Fruit fly (Drosophila melanogaster) whole organism, wandering third instar larva: Measurements from ENCODE around the gene Jon66Cii.
A peak's percentile ranks its signal among the peaks of the same experiment; 100 is the strongest.

ENCODE experiments used
- Abd-B ChIP-seq: fragments of >200 bp; optimal IDR thresholded peaks from 2 replicates; lab custom pipeline; 2017; ENCODE audit warnings: missing biosample characterization, missing genetic modification characterization
- CG32264 ChIP-seq: fragments of 200-800 bp; sonication (Bioruptor generic); optimal IDR thresholded peaks from 2 replicates; lab custom pipeline; 2016; ENCODE audit warnings: missing biosample characterization, missing genetic modification characterization
- CG9705 ChIP-seq: fragments of 200-800 bp; sonication (Bioruptor generic); optimal IDR thresholded peaks from 2 replicates; lab custom pipeline; 2018; ENCODE audit warnings: missing biosample characterization, mild to moderate bottlenecking, missing genetic modification characterization
- CrebA ChIP-seq: fragments of 200-800 bp; sonication (Bioruptor generic); optimal IDR thresholded peaks from 2 replicates; lab custom pipeline; 2016; ENCODE audit warnings: missing biosample characterization, mild to moderate bottlenecking, missing genetic modification characterization, borderline replicate concordance
- Dfd ChIP-seq: fragments of >200 bp; optimal IDR thresholded peaks from 2 replicates; lab custom pipeline; 2017; ENCODE audit warnings: missing biosample characterization, missing genetic modification characterization
- Dif ChIP-seq: fragments of 200-275, 200-300 bp; sonication (Bioruptor generic); optimal IDR thresholded peaks from 2 replicates; lab custom pipeline; 2018; ENCODE audit warnings: missing biosample characterization, missing genetic modification characterization; ENCODE audit not compliant: partially characterized antibody
- GATAd ChIP-seq: sonication (Bioruptor generic); optimal IDR thresholded peaks from 2 replicates; lab custom pipeline; 2016; ENCODE audit warnings: missing biosample characterization, missing genetic modification characterization
- HLH106 ChIP-seq: fragments of 200-800 bp; optimal IDR thresholded peaks from 3 replicates; lab custom pipeline; 2019; ENCODE audit warnings: missing biosample characterization, mild to moderate bottlenecking, missing genetic modification characterization, moderate library complexity
- Hnf4 ChIP-seq: fragments of 200-800 bp; sonication (Bioruptor generic); optimal IDR thresholded peaks from 2 replicates; lab custom pipeline; 2016; ENCODE audit warnings: missing biosample characterization, mild to moderate bottlenecking, missing genetic modification characterization
- Hr78 ChIP-seq: fragments of >200 bp; optimal IDR thresholded peaks from 2 replicates; lab custom pipeline; 2017; ENCODE audit warnings: missing biosample characterization, missing genetic modification characterization
- Hr83 ChIP-seq: fragments of 200-300 bp; sonication (Bioruptor generic); optimal IDR thresholded peaks from 2 replicates; lab custom pipeline; 2016; ENCODE audit warnings: missing biosample characterization, mild to moderate bottlenecking, missing genetic modification characterization, moderate library complexity; ENCODE audit not compliant: poor library complexity, severe bottlenecking
- Jra ChIP-seq: sonication (Bioruptor generic); optimal IDR thresholded peaks from 2 replicates; lab custom pipeline; 2016; ENCODE audit warnings: missing biosample characterization, missing genetic modification characterization
- Mio ChIP-seq: sonication (Bioruptor generic); optimal IDR thresholded peaks from 2 replicates; lab custom pipeline; 2016; ENCODE audit warnings: missing biosample characterization, missing genetic modification characterization
- Myc ChIP-seq: fragments of >200 bp; optimal IDR thresholded peaks from 2 replicates; lab custom pipeline; 2017
- N ChIP-seq: fragments of >200 bp; optimal IDR thresholded peaks from 2 replicates; lab custom pipeline; 2018; ENCODE audit warnings: missing biosample characterization, missing external identifiers, missing genetic modification characterization
- OdsH ChIP-seq: fragments of 200-800 bp; sonication (Bioruptor generic); optimal IDR thresholded peaks from 2 replicates; lab custom pipeline; 2016; ENCODE audit warnings: missing biosample characterization, mild to moderate bottlenecking, missing genetic modification characterization
- Rel ChIP-seq, 2 experiments: fragments of 200-800 bp; sonication (Bioruptor generic) in 1 of 2; optimal IDR thresholded peaks; 2 replicates in 1 of 2; 3 replicates in 1 of 2; lab custom pipeline; 2016 to 2019; ENCODE audit warnings: mild to moderate bottlenecking in 2 of 2, missing biosample characterization in 2 of 2, missing genetic modification characterization in 2 of 2, moderate library complexity in 1 of 2
- Sp1 ChIP-seq: fragments of 200-800 bp; sonication (Bioruptor generic); optimal IDR thresholded peaks from 3 replicates; lab custom pipeline; 2019; ENCODE audit warnings: missing biosample characterization, mild to moderate bottlenecking, missing genetic modification characterization, moderate library complexity
- Vsx2 ChIP-seq: fragments of 200-300, 225-300 bp; sonication (Bioruptor generic); optimal IDR thresholded peaks from 2 replicates; lab custom pipeline; 2018; ENCODE audit warnings: missing biosample characterization, missing genetic modification characterization; ENCODE audit not compliant: partially characterized antibody
- br ChIP-seq: fragments of 200-800 bp; sonication (Bioruptor generic); optimal IDR thresholded peaks from 2 replicates; lab custom pipeline; 2016; ENCODE audit warnings: missing biosample characterization, missing genetic modification characterization
- brk ChIP-seq: fragments of 200-800 bp; sonication (Bioruptor generic); optimal IDR thresholded peaks from 2 replicates; lab custom pipeline; 2016; ENCODE audit warnings: missing biosample characterization, mild to moderate bottlenecking, missing genetic modification characterization
- dl ChIP-seq, 2 experiments: fragments of 175-275, 200-275 bp in 1 of 2; fragments of 200-275 bp in 1 of 2; sonication (Bioruptor generic); optimal IDR thresholded peaks; lab custom pipeline; 2018; ENCODE audit warnings: mild to moderate bottlenecking in 2 of 2, missing biosample characterization in 2 of 2, missing genetic modification characterization in 2 of 2, moderate library complexity in 2 of 2; ENCODE audit not compliant: partially characterized antibody in 2 of 2, insufficient read depth in 1 of 2
- dmrt93B ChIP-seq: fragments of 200-800 bp; sonication (Bioruptor generic); optimal IDR thresholded peaks from 2 replicates; lab custom pipeline; 2018; ENCODE audit warnings: missing biosample characterization, mild to moderate bottlenecking, missing genetic modification characterization
- dsf ChIP-seq: sonication (Bioruptor generic); optimal IDR thresholded peaks from 2 replicates; lab custom pipeline; 2016; ENCODE audit warnings: missing biosample characterization, missing genetic modification characterization, borderline replicate concordance
- ey ChIP-seq: fragments of 200-800 bp; sonication (Bioruptor generic); optimal IDR thresholded peaks from 2 replicates; lab custom pipeline; 2016; ENCODE audit warnings: missing biosample characterization, missing genetic modification characterization
- foxo ChIP-seq, 2 experiments: fragments of 200-800 bp; sonication (Bioruptor generic); optimal IDR thresholded peaks; 2 replicates in 1 of 2; 3 replicates in 1 of 2; lab custom pipeline; 2016 to 2017; ENCODE audit warnings: missing biosample characterization in 2 of 2, missing genetic modification characterization in 2 of 2
- fru ChIP-seq: fragments of 200-800 bp; sonication (Bioruptor generic); optimal IDR thresholded peaks from 3 replicates; lab custom pipeline; 2016; ENCODE audit warnings: missing biosample characterization, mild to moderate bottlenecking, missing genetic modification characterization
- h ChIP-seq: fragments of 200-800 bp; sonication (Bioruptor generic); optimal IDR thresholded peaks from 3 replicates; lab custom pipeline; 2016; ENCODE audit warnings: missing biosample characterization, mild to moderate bottlenecking, missing genetic modification characterization
- jim ChIP-seq: fragments of 175-275, 200-325 bp; sonication (Bioruptor generic); optimal IDR thresholded peaks from 2 replicates; lab custom pipeline; 2016; ENCODE audit warnings: missing biosample characterization, mild to moderate bottlenecking, missing genetic modification characterization
- lola ChIP-seq: fragments of >200 bp; optimal IDR thresholded peaks from 2 replicates; lab custom pipeline; 2017; ENCODE audit warnings: missing biosample characterization, missing genetic modification characterization
- pan ChIP-seq: fragments of >200 bp; optimal IDR thresholded peaks from 2 replicates; lab custom pipeline; 2017
- psq ChIP-seq: fragments of 200-800 bp; sonication (Bioruptor generic); optimal IDR thresholded peaks from 3 replicates; lab custom pipeline; 2017; ENCODE audit warnings: missing biosample characterization, mild to moderate bottlenecking, missing genetic modification characterization, moderate library complexity
- rgr ChIP-seq: fragments of 200-800 bp; sonication (Bioruptor generic); optimal IDR thresholded peaks from 3 replicates; lab custom pipeline; 2016; ENCODE audit warnings: missing biosample characterization, mild to moderate bottlenecking, missing genetic modification characterization
- sage ChIP-seq: fragments of 200-800 bp; sonication (Bioruptor generic); optimal IDR thresholded peaks from 2 replicates; lab custom pipeline; 2016; ENCODE audit warnings: missing biosample characterization, mild to moderate bottlenecking, missing genetic modification characterization
- sv ChIP-seq: fragments of 200-800 bp; sonication (Bioruptor generic); optimal IDR thresholded peaks from 3 replicates; lab custom pipeline; 2016; ENCODE audit warnings: missing biosample characterization, missing genetic modification characterization
- tai ChIP-seq: sonication (Bioruptor generic); optimal IDR thresholded peaks from 2 replicates; lab custom pipeline; 2016; ENCODE audit warnings: missing biosample characterization, missing genetic modification characterization
- usp ChIP-seq: fragments of >200 bp; optimal IDR thresholded peaks from 2 replicates; lab custom pipeline; 2017; ENCODE audit warnings: missing biosample characterization, missing genetic modification characterization
- woc ChIP-seq: sonication (Bioruptor generic); optimal IDR thresholded peaks from 2 replicates; lab custom pipeline; 2016; ENCODE audit warnings: missing biosample characterization, mild to moderate bottlenecking, missing genetic modification characterization

Jon66Cii gene

DNA sequence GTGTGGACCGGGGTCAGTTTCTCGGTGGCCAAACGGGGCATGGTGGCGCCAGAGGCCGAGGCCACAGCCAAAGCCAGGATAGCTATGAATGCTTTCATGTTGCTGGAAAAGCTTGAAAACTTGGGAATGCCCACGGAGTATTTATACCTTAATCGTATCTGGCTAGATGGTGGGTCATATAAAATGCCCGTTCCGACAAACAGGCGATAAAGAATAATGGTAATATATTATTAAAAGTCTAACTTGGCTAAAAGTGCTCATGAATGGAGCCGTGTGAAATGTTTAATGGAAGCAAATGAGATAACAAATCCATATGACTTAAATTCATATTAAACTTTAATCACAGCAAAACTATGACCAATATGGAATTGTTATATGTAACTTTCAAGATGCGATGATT, at the start of gene Jon66Cii:
Jon66Cii (minus strand) TSS at position 101 of the 400 bp plus-strand sequence.
- TF ChIP-seq Jra (GFP tag; lab: Kevin White, UChicago) (no peak), Abd-B (no peak), dsf (GFP tag; lab: Kevin White, UChicago) (no peak)

DNA sequence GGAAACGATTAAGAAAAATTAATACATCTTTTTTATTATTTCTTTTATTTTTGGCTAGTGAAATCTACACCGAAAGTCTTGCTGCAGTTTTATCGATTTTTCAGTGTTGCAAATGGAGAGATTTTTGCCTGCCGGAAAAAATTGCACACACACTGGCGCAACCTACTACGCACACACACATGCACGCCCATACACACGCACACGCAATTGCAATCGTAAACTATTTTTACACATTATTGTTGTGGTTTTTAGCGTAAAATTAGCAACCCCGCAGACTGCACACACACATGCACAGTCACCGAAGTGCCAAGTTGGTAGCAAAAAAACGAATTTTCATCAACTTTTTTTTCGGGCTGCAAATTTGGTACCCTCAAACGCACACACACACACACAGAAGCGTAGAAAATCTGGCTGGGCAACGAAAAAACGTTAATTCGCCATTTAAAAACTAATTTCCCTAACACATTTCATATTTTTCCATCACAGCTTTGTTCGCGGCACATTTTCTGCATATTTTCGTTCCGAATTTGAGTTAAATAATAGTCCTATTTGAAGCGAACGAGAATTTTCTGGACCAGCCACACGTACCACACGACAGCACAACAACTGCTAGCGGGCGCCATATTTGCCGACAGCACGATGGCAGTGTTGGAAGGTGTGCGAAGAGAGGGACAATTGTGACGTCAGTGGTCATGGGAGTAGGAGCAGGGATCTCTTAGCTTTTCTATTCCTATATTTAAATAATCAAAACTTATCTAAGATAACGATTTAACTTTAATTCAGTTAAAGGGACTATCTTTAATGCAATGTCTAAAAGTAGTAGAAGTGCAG, 48.5 kb upstream of the Jon66Cii start, which contains the start of gene Unr:
Unr (minus strand) TSS at position 637 of the 831 bp plus-strand sequence.
- peak; percentile 44 for TF ChIP-seq dsf (GFP tag; lab: Kevin White, UChicago)
- peak; percentile 97 for TF ChIP-seq Hr83
- TF ChIP-seq OdsH (GFP tag; lab: Kevin White, UChicago) = peak; percentile 76
- peak; percentile 45 for TF ChIP-seq GATAd (GFP tag; lab: Kevin White, UChicago)
- TF ChIP-seq CrebA (GFP tag; lab: Kevin White, UChicago) = no peak
- TF ChIP-seq Mio = peak; percentile 60
- TF ChIP-seq foxo (GFP tag; optimal IDR thresholded peaks at IDR 0.05; lab: Kevin White, UChicago) = peak in 1 of 2 experiments; percentile 89
- peak; percentile 68 for TF ChIP-seq psq (GFP tag; lab: Kevin White, UChicago)
- TF ChIP-seq usp (GFP tag; lab: Kevin White, UChicago) = no peak
- TF ChIP-seq HLH106 = peak; percentile 75
- no peak for TF ChIP-seq Abd-B
- peak; percentile 83 for TF ChIP-seq fru (GFP tag; lab: Kevin White, UChicago)
- TF ChIP-seq Sp1 (GFP tag; lab: Kevin White, UChicago) = peak; percentile 82
- peak; percentile 63 for TF ChIP-seq CG32264
- TF ChIP-seq Jra (GFP tag; lab: Kevin White, UChicago) = peak; percentile 72
- TF ChIP-seq h = peak; percentile 87
- TF ChIP-seq sage (GFP tag; lab: Kevin White, UChicago) = peak; percentile 45
- no peak for TF ChIP-seq pan (lab: Kevin White, UChicago)
- TF ChIP-seq Dif (GFP tag; lab: Kevin White, UChicago) = no peak
- peak; percentile 54 for TF ChIP-seq woc (GFP tag; lab: Kevin White, UChicago)
- peak; percentile 84 for TF ChIP-seq jim (GFP tag; lab: Kevin White, UChicago)
- peak; percentile 83 for TF ChIP-seq brk (GFP tag; lab: Kevin White, UChicago)
- TF ChIP-seq Myc = no peak
- peak; percentile 44 for TF ChIP-seq dmrt93B
- peak; percentile 87 for TF ChIP-seq br (GFP tag; lab: Kevin White, UChicago)
- peak; percentile 62 for TF ChIP-seq N (GFP tag; lab: Kevin White, UChicago)
- TF ChIP-seq tai (GFP tag; lab: Kevin White, UChicago) = peak; percentile 85
- no peak for TF ChIP-seq lola (GFP tag; lab: Kevin White, UChicago)
- no peak for TF ChIP-seq Vsx2 (GFP tag; lab: Kevin White, UChicago)
- peak; percentile 81 for TF ChIP-seq ey (GFP tag; lab: Kevin White, UChicago)
- TF ChIP-seq Dfd = peak; percentile 38
- no peak for TF ChIP-seq dl (GFP tag; optimal IDR thresholded peaks at IDR 0.05; lab: Kevin White, UChicago; ENCODE audit: insufficient read depth in 1 of 2, partially characterized antibody in 2 of 2)
- peak; percentile 91 for TF ChIP-seq Hnf4 (GFP tag; lab: Kevin White, UChicago)
- TF ChIP-seq Hr78 (GFP tag; lab: Kevin White, UChicago) = no peak
- peak; percentile 84 for TF ChIP-seq sv
- TF ChIP-seq Rel (GFP tag; optimal IDR thresholded peaks at IDR 0.05; lab: Kevin White, UChicago) = no peak
- TF ChIP-seq Rel (tag; optimal IDR thresholded peaks at IDR 0.05; lab: Kevin White, UChicago) = peak; percentile 64
- TF ChIP-seq rgr (GFP tag; lab: Kevin White, UChicago) = peak; percentile 90
- TF ChIP-seq CG9705 (GFP tag; lab: Kevin White, UChicago) = peak; percentile 58
